Fruit fly (Drosophila melanogaster): ENCODE data around the gene Ubr3.
A peak's percentile ranks its signal among the peaks of the same experiment; 100 is the strongest.

Ubr3 gene

DNA sequence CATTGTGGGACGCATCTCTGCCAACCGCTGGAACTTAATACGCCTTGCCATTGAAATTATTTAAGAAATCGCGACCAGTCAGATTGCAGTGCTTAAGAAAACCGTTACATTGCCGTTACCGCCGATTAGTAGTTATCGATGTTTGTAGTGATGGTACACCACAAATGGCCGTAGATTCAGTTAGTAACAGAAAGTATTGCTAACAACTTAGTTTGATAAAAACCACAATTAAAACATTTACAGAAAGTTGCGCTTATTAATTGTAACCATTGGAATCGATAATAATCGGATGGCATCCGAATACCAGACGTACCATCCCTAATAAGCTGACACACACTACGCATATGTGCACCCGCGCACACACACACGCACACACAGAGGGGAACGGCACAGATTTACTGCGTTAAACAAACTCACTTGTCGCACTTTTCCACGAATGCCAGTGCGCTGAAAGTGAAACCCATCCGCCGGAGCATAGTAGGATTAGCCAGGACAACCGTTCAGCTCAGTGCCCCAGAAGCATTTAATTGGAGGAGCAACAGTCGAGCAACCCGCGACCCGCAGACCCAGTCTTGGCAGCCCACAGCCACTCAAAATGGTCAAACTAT lies 15.5 kb upstream of the Ubr3 start, which contains the start of the genes hdm and Ykt6 (continued):
- TF ChIP-seq Abd-B (GFP tag; optimal IDR thresholded peaks at IDR 0.05), result no peak
- TF ChIP-seq Xrp1 (GFP tag; IDR thresholded peaks at IDR 0.05), result peak; percentile 86
- no peak for TF ChIP-seq Hr78 (GFP tag; optimal IDR thresholded peaks at IDR 0.05)
- peak; percentile 68 for TF ChIP-seq CG10462 (GFP tag; optimal IDR thresholded peaks at IDR 0.05)
- TF ChIP-seq CG15073 (GFP tag; optimal IDR thresholded peaks at IDR 0.05), result no peak
- TF ChIP-seq Usf (GFP tag; optimal IDR thresholded peaks at IDR 0.05), result peak; percentile 27
- TF ChIP-seq bowl (GFP tag; IDR thresholded peaks at IDR 0.05), result peak; percentile 63; the same call in 1 of the 2 replicates
- peak; percentile 68 for TF ChIP-seq seq (GFP tag; IDR thresholded peaks at IDR 0.05)
- no peak for TF ChIP-seq hth (optimal IDR thresholded peaks at IDR 0.05)
- TF ChIP-seq CG17612 (GFP tag; IDR thresholded peaks at IDR 0.05), result peak; percentile 62
- TF ChIP-seq CG9876 (GFP tag; optimal IDR thresholded peaks at IDR 0.05), result peak; percentile 37
- TF ChIP-seq CG4328 (GFP tag; optimal IDR thresholded peaks at IDR 0.05), result peak; percentile 9
- TF ChIP-seq abd-A (tag; optimal IDR thresholded peaks at IDR 0.05), result no peak
- no peak for TF ChIP-seq CG10147 (GFP tag; optimal IDR thresholded peaks at IDR 0.05)
- TF ChIP-seq ttk (GFP tag; IDR thresholded peaks at IDR 0.05), result peak; percentile 78
- TF ChIP-seq toy (GFP tag; IDR thresholded peaks at IDR 0.05), result no peak
- no peak for TF ChIP-seq yki (optimal IDR thresholded peaks at IDR 0.05)
- peak; percentile 12 for TF ChIP-seq Sry-β (GFP tag; optimal IDR thresholded peaks at IDR 0.05)
- no peak for TF ChIP-seq unpg (GFP tag; optimal IDR thresholded peaks at IDR 0.05)
- peak; percentile 98 for TF ChIP-seq Sry-δ (GFP tag; optimal IDR thresholded peaks at IDR 0.05)
- TF ChIP-seq CG18476 (GFP tag; optimal IDR thresholded peaks at IDR 0.05), result peak; percentile 56
- no peak for TF ChIP-seq C15 (GFP tag; IDR thresholded peaks at IDR 0.05)
- no peak for TF ChIP-seq Hand (GFP tag; optimal IDR thresholded peaks at IDR 0.05)
- peak; percentile 73 for TF ChIP-seq Ets97D (GFP tag; optimal IDR thresholded peaks at IDR 0.05)
- TF ChIP-seq sens-2 (GFP tag; IDR thresholded peaks at IDR 0.05), result peak; percentile 81
- peak; percentile 99 for TF ChIP-seq CG34224 (GFP tag; IDR thresholded peaks at IDR 0.05; ENCODE audit: partially characterized antibody)
- peak; percentile 44 for TF ChIP-seq CG4360 (GFP tag; IDR thresholded peaks at IDR 0.05)
- TF ChIP-seq ato (GFP tag; IDR thresholded peaks at IDR 0.05; ENCODE audit: partially characterized antibody), result peak; percentile 86
- TF ChIP-seq phol (tag; optimal IDR thresholded peaks at IDR 0.05), result peak; percentile 77
- peak; percentile 77 for TF ChIP-seq HLH3B (GFP tag; IDR thresholded peaks at IDR 0.05)
- peak; percentile 84 for TF ChIP-seq mam (GFP tag; optimal IDR thresholded peaks at IDR 0.05)
- TF ChIP-seq CG13894 (tag; optimal IDR thresholded peaks at IDR 0.05), result no peak
- TF ChIP-seq wor (GFP tag; IDR thresholded peaks at IDR 0.05), result peak; percentile 62
- peak; percentile 98 for TF ChIP-seq CG13287 (GFP tag; IDR thresholded peaks at IDR 0.05; ENCODE audit: partially characterized antibody)
- TF ChIP-seq CG15269 (tag; optimal IDR thresholded peaks at IDR 0.05), result no peak
- TF ChIP-seq CG6813 (GFP tag; optimal IDR thresholded peaks at IDR 0.05), result peak; percentile 6
- peak; percentile 17 for TF ChIP-seq pfk (GFP tag; optimal IDR thresholded peaks at IDR 0.05)
- peak; percentile 71 for TF ChIP-seq CG8944 (GFP tag; optimal IDR thresholded peaks at IDR 0.05)
- no peak for TF ChIP-seq CG12769 (tag; optimal IDR thresholded peaks at IDR 0.05)
- TF ChIP-seq CTCF (GFP tag; optimal IDR thresholded peaks at IDR 0.05), result peak; percentile 24
- TF ChIP-seq az2 (GFP tag; optimal IDR thresholded peaks at IDR 0.05), result peak; percentile 77
- TF ChIP-seq Fer3 (tag; optimal IDR thresholded peaks at IDR 0.05), result no peak
- TF ChIP-seq Vsx1 (GFP tag; optimal IDR thresholded peaks at IDR 0.05), result no peak
- TF ChIP-seq Med (GFP tag), result peak; percentile 97
- peak; percentile 81 for TF ChIP-seq HLH54F (GFP tag; optimal IDR thresholded peaks at IDR 0.05)
- peak; percentile 59 for TF ChIP-seq CG12299 (tag; optimal IDR thresholded peaks at IDR 0.05)
- TF ChIP-seq disco-r (GFP tag; optimal IDR thresholded peaks at IDR 0.05), result peak; percentile 41
- TF ChIP-seq CG11560 (tag; IDR thresholded peaks at IDR 0.05), result peak; percentile 65; the same call in 2 of the 3 replicates
- TF ChIP-seq scrt (GFP tag; optimal IDR thresholded peaks at IDR 0.05), result peak; percentile 29
- TF ChIP-seq danr (GFP tag; IDR thresholded peaks at IDR 0.05), result peak; percentile 71; the same call in 1 of the 2 replicates
- TF ChIP-seq CG32767 (GFP tag; IDR thresholded peaks at IDR 0.05), result peak; percentile 74

Measured in whole organism, embryonic.